Worm (Caenorhabditis elegans): ENCODE results near the gene hst-1.

ce11 chrIV:8686966-8687365 lies 4.3 kb downstream of the hst-1 start:
- TF ChIP-seq nhr-76 (tag; optimal IDR thresholded peaks at IDR 0.05) (no peak), lin-13 (tag; optimal IDR thresholded peaks at IDR 0.05) (no peak), M03D4.4 (tag; optimal IDR thresholded peaks at IDR 0.05) (no peak), blmp-1 (tag; optimal IDR thresholded peaks at IDR 0.05) (no peak), hlh-1 (tag; optimal IDR thresholded peaks at IDR 0.05) (no peak), nhr-12 (tag; optimal IDR thresholded peaks at IDR 0.05) (no peak), sptf-1 (tag; optimal IDR thresholded peaks at IDR 0.05) (no peak), mab-5 (tag; optimal IDR thresholded peaks at IDR 0.05) (no peak), pha-4 (tag; optimal IDR thresholded peaks at IDR 0.05) (no peak), elt-1 (tag; optimal IDR thresholded peaks at IDR 0.05; ENCODE audit: borderline replicate concordance, insufficient read depth) (no peak), ces-1 (GFP tag; optimal IDR thresholded peaks at IDR 0.05) (no peak), mep-1 (tag; optimal IDR thresholded peaks at IDR 0.05) (no peak), unc-62 (GFP tag; optimal IDR thresholded peaks at IDR 0.05) (no peak)
